Worm (Caenorhabditis elegans) whole organism, L1 larva: ENCODE data around the gene ugt-16.
"Not testable (repeated sequence)": the region's sequence is repeated elsewhere in the genome, so short reads cannot be mapped to it uniquely, and the experiment has no call there.

Experiments
- F16B12.6 ChIP-seq: fragments of 150-350 bp; optimal IDR thresholded peaks from 2 replicates; lab custom pipeline; 2014; ENCODE audit warnings: missing biosample characterization, missing genetic modification characterization
- ama-1 ChIP-seq: fragments of 150-350 bp; optimal IDR thresholded peaks from 2 replicates; lab custom pipeline; 2014
- fos-1 ChIP-seq: fragments of 150-350 bp; optimal IDR thresholded peaks from 2 replicates; lab custom pipeline; 2014; ENCODE audit warnings: missing biosample characterization, missing genetic modification characterization
- nhr-237 ChIP-seq: fragments of 150-350 bp; optimal IDR thresholded peaks from 2 replicates; lab custom pipeline; 2014; ENCODE audit warnings: missing biosample characterization, missing genetic modification characterization
- unc-62 ChIP-seq: fragments of 150-350 bp; optimal IDR thresholded peaks from 2 replicates; lab custom pipeline; 2014; ENCODE audit warnings: missing biosample characterization, missing genetic modification reagents, missing genetic modification characterization
- zip-4 ChIP-seq: fragments of 200-800 bp; sonication (Bioruptor generic); optimal IDR thresholded peaks from 2 replicates; lab custom pipeline; 2018; ENCODE audit warnings: mild to moderate bottlenecking, missing genetic modification characterization, moderate library complexity, missing compliant biosample characterization
- ztf-4 ChIP-seq: fragments of 150-350 bp; optimal IDR thresholded peaks from 2 replicates; lab custom pipeline; 2014; ENCODE audit warnings: missing biosample characterization, missing genetic modification characterization

DNA sequence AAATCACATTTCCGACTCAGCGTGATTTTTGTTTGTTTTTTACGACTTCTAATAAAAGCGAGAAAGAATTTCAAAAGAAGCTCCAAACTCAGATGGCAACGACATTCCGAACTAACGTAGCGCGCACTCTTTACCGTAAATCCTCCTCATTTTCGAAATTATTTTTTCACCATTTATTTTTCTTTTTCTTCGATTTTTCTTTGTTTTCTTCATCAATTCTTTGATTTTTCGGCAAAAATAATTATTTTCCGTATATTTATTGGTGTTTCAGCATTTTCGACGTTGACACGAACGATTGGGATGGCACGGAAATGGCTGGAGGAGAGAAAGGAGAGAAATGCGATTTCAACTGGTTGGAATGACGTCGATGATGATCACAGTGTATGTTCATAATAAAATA is 40.8 kb downstream of the ugt-16 start, which contains the start of gene T07F10.5:
- TF ChIP-seq zip-4; ztf-4 (tag; lab: Kevin White, UChicago); F16B12.6 (tag; lab: Kevin White, UChicago); unc-62 (GFP tag; lab: Kevin White, UChicago); ama-1 (lab: Kevin White, UChicago); fos-1 (tag; lab: Kevin White, UChicago); nhr-237 (tag; lab: Kevin White, UChicago): not testable (repeated sequence)
